Worm (Caenorhabditis elegans) whole organism, L1 larva: ENCODE results near the gene C05E4.7.

Experiments
- C16A3.4 ChIP-seq: fragments of 150-350 bp; optimal IDR thresholded peaks from 2 replicates; lab custom pipeline; 2014; ENCODE audit warnings: missing biosample characterization, missing genetic modification characterization
- blmp-1 ChIP-seq: fragments of 150-350 bp; optimal IDR thresholded peaks from 2 replicates; lab custom pipeline; 2014; ENCODE audit warnings: missing biosample characterization, missing genetic modification characterization
- lin-13 ChIP-seq: fragments of 150-350 bp; optimal IDR thresholded peaks from 2 replicates; lab custom pipeline; 2014; ENCODE audit warnings: missing biosample characterization, missing genetic modification reagents, missing genetic modification characterization
- lsy-2 ChIP-seq, 2 experiments: fragments of 150-350 bp; optimal IDR thresholded peaks; 2 replicates each; lab custom pipeline; 2014; ENCODE audit warnings: missing biosample characterization in 2 of 2, missing genetic modification characterization in 2 of 2
- nhr-77 ChIP-seq: fragments of 150-350 bp; optimal IDR thresholded peaks from 2 replicates; lab custom pipeline; 2014; ENCODE audit warnings: missing biosample characterization, missing genetic modification characterization
- nhr-90 ChIP-seq: sonication (generic microtip); optimal IDR thresholded peaks from 2 replicates; lab custom pipeline; 2016; ENCODE audit warnings: mild to moderate bottlenecking, missing genetic modification characterization, missing compliant biosample characterization; ENCODE audit not compliant: poor library complexity
- pqm-1 ChIP-seq: sonication (generic microtip); optimal IDR thresholded peaks from 3 replicates; lab custom pipeline; 2017; ENCODE audit warnings: missing biosample characterization, missing genetic modification characterization
- snpc-4 ChIP-seq: fragments of 150-350 bp; optimal IDR thresholded peaks from 2 replicates; lab custom pipeline; 2014; ENCODE audit warnings: missing biosample characterization, missing genetic modification characterization
- unc-62 ChIP-seq: fragments of 150-350 bp; optimal IDR thresholded peaks from 2 replicates; lab custom pipeline; 2014; ENCODE audit warnings: missing biosample characterization, missing genetic modification reagents, missing genetic modification characterization

ce11 chrV:728822-729493 lies 13.0 kb upstream of the C05E4.7 start:
- TF ChIP-seq nhr-77 (tag; lab: Kevin White, UChicago) (no peak), lsy-2 (tag; optimal IDR thresholded peaks at IDR 0.05; lab: Kevin White, UChicago) (peak; percentile 38 to 62), snpc-4 (no peak), lin-13 (no peak), unc-62 (GFP tag; lab: Kevin White, UChicago) (no peak), C16A3.4 (tag; lab: Kevin White, UChicago) (peak; percentile 57), blmp-1 (tag; lab: Kevin White, UChicago) (peak; percentile 54), pqm-1 (no peak), nhr-90 (tag; lab: Kevin White, UChicago) (peak; percentile 62)
